Worm (Caenorhabditis elegans) whole organism, L1 larva: Measurements from ENCODE around the gene oac-2.

Experiments
- Y116A8C.19 ChIP-seq: sonication (generic microtip); optimal IDR thresholded peaks from 2 replicates; lab custom pipeline; 2016; ENCODE audit warnings: missing compliant biosample characterization, missing genetic modification characterization, borderline replicate concordance
- alr-1 ChIP-seq: fragments of 200-800 bp; sonication (Bioruptor generic); optimal IDR thresholded peaks from 2 replicates; lab custom pipeline; 2018; ENCODE audit warnings: borderline replicate concordance, mild to moderate bottlenecking, missing genetic modification characterization, missing compliant biosample characterization
- egl-27 ChIP-seq, 2 experiments: fragments of 150-350 bp in 1 of 2; sonication (generic microtip); optimal IDR thresholded peaks; 3 replicates each; lab custom pipeline; 2017 to 2018; ENCODE audit warnings: missing biosample characterization in 2 of 2, missing genetic modification characterization in 2 of 2, missing genetic modification reagents in 2 of 2
- grh-1 ChIP-seq: fragments of 200-800 bp; sonication (Bioruptor generic); IDR thresholded peaks from 2 replicates; pipeline ENCODE4 v1.3.6; 2022; ENCODE audit warnings: missing genetic modification reagents, missing genetic modification characterization, missing compliant biosample characterization
- lin-15B ChIP-seq: fragments of 150-350 bp; sonication (generic microtip); optimal IDR thresholded peaks from 3 replicates; lab custom pipeline; 2014; ENCODE audit warnings: missing biosample characterization, missing genetic modification characterization
- zag-1 ChIP-seq: fragments of 150-350 bp; optimal IDR thresholded peaks from 2 replicates; lab custom pipeline; 2014; ENCODE audit warnings: missing biosample characterization, missing genetic modification characterization
- ztf-4 ChIP-seq: fragments of 150-350 bp; optimal IDR thresholded peaks from 2 replicates; lab custom pipeline; 2014; ENCODE audit warnings: missing biosample characterization, missing genetic modification characterization

DNA sequence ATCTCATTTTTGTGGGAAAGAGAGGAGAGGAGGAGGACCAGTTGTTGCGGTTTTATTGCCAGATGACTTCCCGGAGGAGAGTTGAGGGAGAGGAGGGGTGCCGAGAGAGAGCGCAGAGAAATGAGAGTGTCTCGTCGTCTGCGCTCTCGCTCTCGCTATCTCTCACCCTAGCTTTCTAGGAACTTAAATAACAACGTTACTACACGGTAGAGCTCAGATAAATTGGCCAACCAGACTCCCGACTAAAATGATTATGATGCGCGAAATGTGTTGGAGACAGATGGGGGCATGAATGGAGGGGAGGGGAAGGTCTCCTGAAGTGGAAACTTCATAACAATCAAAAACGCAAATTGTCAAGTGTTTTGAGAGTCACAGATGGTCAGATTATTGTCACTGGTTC is 20.3 kb downstream of the oac-2 start:
- TF ChIP-seq alr-1 (tag; lab: Kevin White, UChicago) (no peak), zag-1 (tag; lab: Kevin White, UChicago) (no peak), egl-27 (tag; optimal IDR thresholded peaks at IDR 0.05; lab: Kevin White, UChicago) (no peak), ztf-4 (tag; lab: Kevin White, UChicago) (no peak), Y116A8C.19 (tag; lab: Kevin White, UChicago) (no peak), lin-15B (no peak), grh-1 (GFP tag; lab: Robert Waterston, UW) (no peak)
